Worm (Caenorhabditis elegans): Measurements from ENCODE around the gene prx-6.

prx-6 gene

DNA sequence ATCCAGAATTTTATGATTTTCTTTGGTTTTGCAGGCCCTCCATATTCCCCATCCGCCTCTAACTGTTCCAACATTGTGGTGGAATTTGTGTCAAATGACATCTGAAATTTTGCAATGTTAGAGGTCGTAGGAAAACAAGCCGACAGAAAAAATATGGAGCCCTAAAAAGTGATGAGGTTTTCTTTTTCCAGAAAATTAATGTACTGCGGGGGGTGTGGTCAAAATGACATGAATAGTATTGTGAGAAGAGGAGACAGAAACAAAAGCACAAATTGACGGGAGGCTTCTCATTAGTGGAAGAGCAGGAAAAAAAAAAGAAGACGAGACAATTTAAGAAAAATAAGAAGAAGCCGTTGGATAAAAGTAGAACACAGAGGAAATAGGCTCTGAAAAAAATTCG lies 19.7 kb downstream of the prx-6 start, which contains the start of gene ZC266.1:
Gene ZC266.1 (minus strand): TSS at position 101 of the 400 bp plus-strand sequence.
- TF ChIP-seq mml-1 (tag; optimal IDR thresholded peaks at IDR 0.05) (no peak), ztf-4 (tag; optimal IDR thresholded peaks at IDR 0.05) (no peak), snpc-4 (tag; optimal IDR thresholded peaks at IDR 0.05) (no peak), elt-1 (tag; optimal IDR thresholded peaks at IDR 0.05) (no peak), aly-2 (tag; optimal IDR thresholded peaks at IDR 0.05) (no peak), nfya-1 (tag; optimal IDR thresholded peaks at IDR 0.05; ENCODE audit: insufficient read depth) (no peak), sea-2 (GFP tag; optimal IDR thresholded peaks at IDR 0.05) (no peak), egl-5 (tag; optimal IDR thresholded peaks at IDR 0.05) (no peak), nhr-11 (tag; optimal IDR thresholded peaks at IDR 0.05) (no peak), nhr-43 (tag; optimal IDR thresholded peaks at IDR 0.05; ENCODE audit: poor library complexity, severe bottlenecking) (no peak), nhr-12 (tag; optimal IDR thresholded peaks at IDR 0.05) (no peak), nhr-67 (tag; optimal IDR thresholded peaks at IDR 0.05) (no peak), hmg-11 (tag; optimal IDR thresholded peaks at IDR 0.05) (no peak), nhr-237 (tag; optimal IDR thresholded peaks at IDR 0.05) (no peak), unc-62 (GFP tag; optimal IDR thresholded peaks at IDR 0.05) (no peak), pha-4 (tag; optimal IDR thresholded peaks at IDR 0.05) (no peak), lin-39 (tag; optimal IDR thresholded peaks at IDR 0.05) (no peak), nhr-23 (tag; optimal IDR thresholded peaks at IDR 0.05) (no peak)

DNA sequence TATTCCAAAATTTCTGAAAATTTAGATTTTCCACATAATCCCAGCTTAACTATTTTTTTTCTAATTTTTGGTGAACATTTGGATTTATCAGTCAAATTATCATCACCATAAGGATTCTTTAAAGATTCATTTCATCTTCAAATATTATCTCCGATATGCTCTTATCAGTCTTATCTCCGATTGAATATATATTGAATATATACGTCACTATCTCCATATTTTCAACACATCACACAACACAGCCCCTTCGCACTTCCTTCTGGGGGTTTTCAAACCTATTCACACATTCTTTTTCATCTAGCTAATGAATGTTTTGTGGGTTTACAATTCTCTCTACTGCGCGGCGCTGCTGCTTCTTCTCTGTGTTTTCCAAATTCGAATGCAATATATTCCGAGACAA lies 21.2 kb downstream of the prx-6 start:
- no peak for TF ChIP-seq daf-12 (tag; optimal IDR thresholded peaks at IDR 0.05)
- TF ChIP-seq unc-39 (tag; optimal IDR thresholded peaks at IDR 0.05), result no peak
- no peak for TF ChIP-seq tbx-2 (tag; optimal IDR thresholded peaks at IDR 0.05)
- TF ChIP-seq nhr-28 (tag; optimal IDR thresholded peaks at IDR 0.05), result no peak
- TF ChIP-seq egl-5 (tag; optimal IDR thresholded peaks at IDR 0.05), result no peak
- no peak for TF ChIP-seq sea-2 (GFP tag; optimal IDR thresholded peaks at IDR 0.05)
- no peak for TF ChIP-seq zag-1 (tag; optimal IDR thresholded peaks at IDR 0.05)

DNA sequence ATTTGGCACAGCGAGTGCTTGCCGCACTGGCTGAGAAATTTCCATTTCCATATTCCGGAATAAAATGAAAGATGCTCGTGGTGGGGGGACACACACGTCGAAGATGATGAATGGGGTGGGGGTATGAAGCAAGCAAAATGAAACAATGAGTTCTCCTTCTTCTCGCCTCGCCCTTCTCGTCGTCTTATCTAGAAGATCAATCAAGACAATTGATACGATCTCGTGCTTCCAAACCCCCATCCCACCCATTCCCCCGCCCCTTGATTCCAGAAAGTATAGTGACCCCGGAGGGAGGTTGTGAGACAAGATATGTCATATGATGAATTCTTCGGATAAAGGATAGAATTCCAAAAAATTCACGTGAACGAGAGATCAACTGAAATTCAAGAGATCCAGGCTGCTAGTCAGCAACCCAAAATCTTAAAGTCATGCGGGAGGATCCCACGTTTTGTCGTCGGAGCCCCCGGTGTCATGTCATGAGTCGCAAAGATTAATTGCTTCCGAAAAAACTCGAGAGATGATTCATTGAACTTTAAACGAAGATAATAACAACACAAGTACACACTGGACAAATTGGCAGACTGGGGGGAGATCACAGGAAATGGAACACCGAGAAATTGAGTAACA lies 25.3 kb downstream of the prx-6 start:
- TF ChIP-seq nhr-11 (tag; optimal IDR thresholded peaks at IDR 0.05) (peak; percentile 68), lin-39 (tag; optimal IDR thresholded peaks at IDR 0.05) (peak; percentile 41), pha-4 (tag; optimal IDR thresholded peaks at IDR 0.05) (no peak), elt-1 (tag; optimal IDR thresholded peaks at IDR 0.05) (peak; percentile 80), mdl-1 (tag; optimal IDR thresholded peaks at IDR 0.05) (no peak), nhr-23 (tag; optimal IDR thresholded peaks at IDR 0.05) (no peak)

DNA sequence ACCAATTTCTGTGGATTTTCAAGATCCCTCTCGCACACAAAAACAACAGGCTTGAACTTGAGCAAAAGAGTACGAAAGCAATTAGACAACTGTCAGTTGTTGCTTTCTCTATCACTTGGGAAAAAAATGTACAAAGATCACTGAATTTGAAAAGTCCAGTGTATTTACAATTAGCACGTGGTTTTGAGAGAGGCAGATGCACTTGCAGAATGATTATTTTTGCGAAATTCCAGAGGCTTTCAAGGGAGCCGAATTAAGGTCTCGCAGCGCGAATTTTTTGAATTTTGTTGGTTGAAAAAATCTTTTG lies 26.7 kb downstream of the prx-6 start:
- TF ChIP-seq unc-62 (GFP tag; optimal IDR thresholded peaks at IDR 0.05) (no peak), nhr-77 (tag; optimal IDR thresholded peaks at IDR 0.05) (no peak), ama-1 (optimal IDR thresholded peaks at IDR 0.05) (no peak), nhr-28 (tag; optimal IDR thresholded peaks at IDR 0.05) (no peak), tbx-2 (tag; optimal IDR thresholded peaks at IDR 0.05) (no peak), unc-39 (tag; optimal IDR thresholded peaks at IDR 0.05) (no peak), eor-1 (tag; optimal IDR thresholded peaks at IDR 0.05) (no peak), fkh-10 (GFP tag; optimal IDR thresholded peaks at IDR 0.05) (no peak), nfya-1 (tag; optimal IDR thresholded peaks at IDR 0.05; ENCODE audit: insufficient read depth) (peak; percentile 39), ceh-16 (tag; optimal IDR thresholded peaks at IDR 0.05) (no peak), nhr-23 (tag; optimal IDR thresholded peaks at IDR 0.05) (no peak), R02D3.7 (tag; optimal IDR thresholded peaks at IDR 0.05) (no peak), nhr-11 (tag; optimal IDR thresholded peaks at IDR 0.05) (peak; percentile 32), ceh-82 (tag; optimal IDR thresholded peaks at IDR 0.05) (no peak), egl-5 (tag; optimal IDR thresholded peaks at IDR 0.05) (peak; percentile 7), daf-12 (tag; optimal IDR thresholded peaks at IDR 0.05) (no peak), nhr-12 (tag; optimal IDR thresholded peaks at IDR 0.05) (no peak), nhr-237 (tag; optimal IDR thresholded peaks at IDR 0.05) (no peak), lin-39 (tag; optimal IDR thresholded peaks at IDR 0.05) (peak; percentile 7)

DNA sequence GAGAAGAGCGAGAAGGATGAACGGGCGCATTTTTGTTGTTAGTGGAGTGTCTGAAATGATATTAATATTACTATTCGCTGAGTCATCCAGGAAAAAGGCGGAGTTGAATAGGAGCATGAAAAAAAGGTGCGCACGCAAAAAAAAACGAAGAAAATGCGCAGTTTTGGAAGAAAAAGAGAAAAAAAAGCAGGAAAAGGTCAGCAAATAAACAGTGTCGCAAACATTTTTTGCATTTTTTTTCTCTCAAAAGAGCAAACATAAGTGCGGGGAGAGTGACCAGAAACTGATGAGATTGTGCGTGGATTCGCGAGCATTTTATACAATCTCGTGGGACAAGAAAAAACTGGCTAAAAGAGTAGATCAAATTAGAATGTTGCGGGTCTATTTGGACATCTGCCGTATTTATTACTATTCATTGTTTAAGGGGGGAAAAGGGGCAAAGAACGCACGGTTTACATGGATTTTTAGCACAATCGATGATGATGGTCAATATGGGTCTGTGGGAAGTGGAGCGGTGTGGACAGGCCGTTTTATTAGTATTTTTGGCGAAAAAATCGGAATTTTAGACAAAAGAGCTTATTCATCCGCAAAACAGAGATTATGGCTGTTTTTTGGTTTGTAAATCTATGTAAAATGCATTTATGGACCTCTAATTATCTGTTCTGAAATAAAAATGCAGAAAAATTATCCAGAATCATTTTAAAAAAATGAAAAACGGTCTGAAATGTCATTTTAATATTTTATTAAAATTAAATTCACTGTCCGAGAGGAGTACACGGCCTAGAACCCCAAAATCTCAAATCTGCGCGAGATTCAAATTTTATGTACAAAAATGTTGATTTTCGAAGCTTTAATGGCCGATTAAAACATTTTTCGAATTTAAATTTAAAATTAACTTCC lies 27.3 kb downstream of the prx-6 start, which contains the start of gene cpg-8:
Gene cpg-8 (minus strand): TSS at position 51 of the 900 bp plus-strand sequence.
- no peak for TF ChIP-seq mdl-1 (tag; optimal IDR thresholded peaks at IDR 0.05)
- TF ChIP-seq jun-1 (tag; optimal IDR thresholded peaks at IDR 0.05), result no peak
- TF ChIP-seq sea-2 (GFP tag; optimal IDR thresholded peaks at IDR 0.05), result no peak
- TF ChIP-seq nhr-12 (tag; optimal IDR thresholded peaks at IDR 0.05), result no peak
- TF ChIP-seq unc-62 (GFP tag; optimal IDR thresholded peaks at IDR 0.05), result no peak
- no peak for TF ChIP-seq lin-39 (tag; optimal IDR thresholded peaks at IDR 0.05)
- TF ChIP-seq zag-1 (tag; optimal IDR thresholded peaks at IDR 0.05), result no peak
- no peak for TF ChIP-seq tbx-2 (tag; optimal IDR thresholded peaks at IDR 0.05)
- TF ChIP-seq snpc-4 (tag; optimal IDR thresholded peaks at IDR 0.05), result no peak
- no peak for TF ChIP-seq ZK546.5 (tag; optimal IDR thresholded peaks at IDR 0.05)
- no peak for TF ChIP-seq egl-5 (tag; optimal IDR thresholded peaks at IDR 0.05)
- no peak for TF ChIP-seq ztf-4 (tag; optimal IDR thresholded peaks at IDR 0.05)
- no peak for TF ChIP-seq elt-1 (tag; optimal IDR thresholded peaks at IDR 0.05)
- TF ChIP-seq hmg-11 (tag; optimal IDR thresholded peaks at IDR 0.05), result no peak
- no peak for TF ChIP-seq ztf-11 (tag; optimal IDR thresholded peaks at IDR 0.05)
- TF ChIP-seq daf-12 (tag; optimal IDR thresholded peaks at IDR 0.05), result no peak
- TF ChIP-seq unc-39 (tag; optimal IDR thresholded peaks at IDR 0.05), result no peak
- TF ChIP-seq ceh-82 (tag; optimal IDR thresholded peaks at IDR 0.05), result no peak
